Worm (Caenorhabditis elegans): ENCODE measurements around the gene skr-15.

- TF ChIP-seq unc-55 (GFP tag; optimal IDR thresholded peaks at IDR 0.05) (no peak), npax-4 (tag; optimal IDR thresholded peaks at IDR 0.05) (no peak), C08G9.2 (tag; optimal IDR thresholded peaks at IDR 0.05) (no peak), nhr-11 (tag; optimal IDR thresholded peaks at IDR 0.05) (no peak), odd-2 (tag; optimal IDR thresholded peaks at IDR 0.05) (no peak), K09A11.1 (tag; optimal IDR thresholded peaks at IDR 0.05; ENCODE audit: insufficient read depth) (no peak), sox-2 (GFP tag; IDR thresholded peaks at IDR 0.05) (no peak), tbx-2 (tag; optimal IDR thresholded peaks at IDR 0.05) (no peak), hlh-15 (tag; optimal IDR thresholded peaks at IDR 0.05) (no peak), pros-1 (tag; optimal IDR thresholded peaks at IDR 0.05) (no peak), dmd-4 (tag; optimal IDR thresholded peaks at IDR 0.05; ENCODE audit: borderline replicate concordance) (no peak)
Observed at ce11 chrII:3839562-3839961, 15.6 kb downstream of the skr-15 start, which contains the start of gene C17A2.4.

Data from whole organism, late embryonic.